Worm (Caenorhabditis elegans) whole organism, L3 larva: ENCODE measurements around the gene dsl-3.

Experiments
- mml-1 ChIP-seq: fragments of 150-350 bp; sonication (generic microtip); optimal IDR thresholded peaks from 3 replicates; lab custom pipeline; 2014; ENCODE audit warnings: missing biosample characterization, missing genetic modification characterization
- nhr-237 ChIP-seq: fragments of 150-350 bp; optimal IDR thresholded peaks from 2 replicates; lab custom pipeline; 2014; ENCODE audit warnings: missing biosample characterization, missing genetic modification characterization
- nhr-43 ChIP-seq: sonication (generic microtip); optimal IDR thresholded peaks from 2 replicates; lab custom pipeline; 2016; ENCODE audit warnings: mild to moderate bottlenecking, missing genetic modification characterization, missing compliant biosample characterization; ENCODE audit not compliant: poor library complexity, severe bottlenecking

ce11 chrIV:1613592-1613991 lies 3.5 kb downstream of the dsl-3 start, which contains the start of gene nhr-122:
- TF ChIP-seq mml-1 (tag; lab: Kevin White, UChicago) (no peak), nhr-237 (tag; lab: Kevin White, UChicago) (no peak), nhr-43 (tag; lab: Kevin White, UChicago) (no peak)
